Worm (Caenorhabditis elegans) whole organism, L1 larva: ENCODE results near the gene F35H8.2.

Source experiments
- C04F5.9 ChIP-seq: sonication (generic microtip); optimal IDR thresholded peaks from 2 replicates; lab custom pipeline; 2016; ENCODE audit warnings: missing genetic modification characterization, missing compliant biosample characterization
- F16B12.6 ChIP-seq: fragments of 150-350 bp; optimal IDR thresholded peaks from 2 replicates; lab custom pipeline; 2014; ENCODE audit warnings: missing biosample characterization, missing genetic modification characterization
- aha-1 ChIP-seq: fragments of 150-350 bp; optimal IDR thresholded peaks from 2 replicates; lab custom pipeline; 2014; ENCODE audit warnings: missing biosample characterization, missing genetic modification characterization
- alr-1 ChIP-seq: fragments of 200-800 bp; sonication (Bioruptor generic); optimal IDR thresholded peaks from 2 replicates; lab custom pipeline; 2018; ENCODE audit warnings: borderline replicate concordance, mild to moderate bottlenecking, missing genetic modification characterization, missing compliant biosample characterization
- ama-1 ChIP-seq: fragments of 150-350 bp; optimal IDR thresholded peaks from 2 replicates; lab custom pipeline; 2014
- blmp-1 ChIP-seq: fragments of 150-350 bp; optimal IDR thresholded peaks from 2 replicates; lab custom pipeline; 2014; ENCODE audit warnings: missing biosample characterization, missing genetic modification characterization
- ceh-88 ChIP-seq: fragments of 200-800 bp; sonication (Bioruptor generic); IDR thresholded peaks from 2 replicates; pipeline ENCODE4 v1.3.6; 2022; ENCODE audit warnings: missing genetic modification characterization, missing compliant biosample characterization
- elt-2 ChIP-seq: sonication (generic microtip); optimal IDR thresholded peaks from 2 replicates; lab custom pipeline; 2016; ENCODE audit warnings: missing genetic modification characterization, mild to moderate bottlenecking, inconsistent platforms, missing compliant biosample characterization, missing genetic modification reagents
- elt-3 ChIP-seq, 6 experiments: fragments of 150-350 bp in 1 of 6; sonication (generic microtip); optimal IDR thresholded peaks; 2 replicates each; lab custom pipeline; 2017 to 2018; ENCODE audit warnings: missing biosample characterization in 6 of 6, missing genetic modification characterization in 6 of 6, inconsistent platforms in 1 of 6
- fkh-8 ChIP-seq: sonication (generic microtip); optimal IDR thresholded peaks from 2 replicates; lab custom pipeline; 2016; ENCODE audit warnings: mild to moderate bottlenecking, missing genetic modification characterization, missing compliant biosample characterization
- fos-1 ChIP-seq: fragments of 150-350 bp; optimal IDR thresholded peaks from 2 replicates; lab custom pipeline; 2014; ENCODE audit warnings: missing biosample characterization, missing genetic modification characterization
- hlh-17 ChIP-seq: fragments of 200-800 bp; sonication (Bioruptor generic); optimal IDR thresholded peaks from 2 replicates; lab custom pipeline; 2018; ENCODE audit warnings: missing genetic modification characterization, mild to moderate bottlenecking, missing compliant biosample characterization, moderate library complexity, borderline replicate concordance
- hpl-2 ChIP-seq: fragments of 150-350 bp; optimal IDR thresholded peaks from 2 replicates; lab custom pipeline; 2014; ENCODE audit warnings: missing biosample characterization, missing genetic modification reagents, missing genetic modification characterization
- isw-1 ChIP-seq: fragments of 200-800 bp; sonication (Bioruptor generic); IDR thresholded peaks from 2 replicates; pipeline ENCODE4 v1.3.6; 2022; ENCODE audit warnings: missing genetic modification characterization, missing compliant biosample characterization
- lin-13 ChIP-seq: fragments of 150-350 bp; optimal IDR thresholded peaks from 2 replicates; lab custom pipeline; 2014; ENCODE audit warnings: missing biosample characterization, missing genetic modification reagents, missing genetic modification characterization
- lin-14 ChIP-seq: fragments of 200-800 bp; sonication (Bioruptor generic); optimal IDR thresholded peaks from 2 replicates; lab custom pipeline; 2018; ENCODE audit warnings: mild to moderate bottlenecking, missing genetic modification characterization, moderate library complexity, missing compliant biosample characterization
- lin-35 ChIP-seq, 2 experiments: fragments of 150-350 bp; optimal IDR thresholded peaks; 2 replicates each; lab custom pipeline; 2014; ENCODE audit warnings: missing biosample characterization in 2 of 2, missing genetic modification characterization in 2 of 2, missing genetic modification reagents in 2 of 2
- lsy-2 ChIP-seq, 2 experiments: fragments of 150-350 bp; optimal IDR thresholded peaks; 2 replicates each; lab custom pipeline; 2014; ENCODE audit warnings: missing biosample characterization in 2 of 2, missing genetic modification characterization in 2 of 2
- mdl-1 ChIP-seq, 2 experiments: fragments of 150-350 bp; optimal IDR thresholded peaks; 2 replicates each; lab custom pipeline; 2014 to 2017; ENCODE audit warnings: missing biosample characterization in 2 of 2, missing genetic modification characterization in 2 of 2, inconsistent platforms in 1 of 2
- mef-2 ChIP-seq: fragments of 150-350 bp; optimal IDR thresholded peaks from 2 replicates; lab custom pipeline; 2014; ENCODE audit warnings: missing biosample characterization, missing genetic modification characterization
- mep-1 ChIP-seq: fragments of 150-350 bp; optimal IDR thresholded peaks from 2 replicates; lab custom pipeline; 2014; ENCODE audit warnings: missing biosample characterization, missing genetic modification characterization
- nhr-19 ChIP-seq: fragments of 200-800 bp; sonication (Bioruptor generic); conservative IDR thresholded peaks from 2 replicates; pipeline ENCODE4 v1.3.6; 2022; ENCODE audit warnings: missing genetic modification characterization, missing compliant biosample characterization
- nhr-20 ChIP-seq: sonication (generic microtip); optimal IDR thresholded peaks from 2 replicates; lab custom pipeline; 2016; ENCODE audit warnings: mild to moderate bottlenecking, missing genetic modification characterization, missing compliant biosample characterization
- nhr-28 ChIP-seq: fragments of 150-350 bp; optimal IDR thresholded peaks from 2 replicates; lab custom pipeline; 2014; ENCODE audit warnings: missing biosample characterization, missing genetic modification characterization
- nhr-47 ChIP-seq: sonication (generic microtip); optimal IDR thresholded peaks from 2 replicates; lab custom pipeline; 2016; ENCODE audit warnings: mild to moderate bottlenecking, missing genetic modification characterization, moderate library complexity, missing compliant biosample characterization
- nhr-71 ChIP-seq: sonication (generic microtip); optimal IDR thresholded peaks from 2 replicates; lab custom pipeline; 2016; ENCODE audit warnings: mild to moderate bottlenecking, missing genetic modification characterization, moderate library complexity, missing compliant biosample characterization
- nhr-85 ChIP-seq: sonication (generic microtip); peaks from one replicate; lab custom pipeline; 2016; ENCODE audit warnings: missing genetic modification characterization, inconsistent platforms, missing compliant biosample characterization
- pag-3 ChIP-seq: sonication (generic microtip); optimal IDR thresholded peaks from 2 replicates; lab custom pipeline; 2017; ENCODE audit warnings: missing genetic modification characterization, mild to moderate bottlenecking, missing compliant biosample characterization, antibody characterized with exemption, borderline replicate concordance; ENCODE audit not compliant: insufficient read depth
- pqm-1 ChIP-seq: sonication (generic microtip); optimal IDR thresholded peaks from 3 replicates; lab custom pipeline; 2017; ENCODE audit warnings: missing biosample characterization, missing genetic modification characterization
- skn-1 ChIP-seq: fragments of 150-350 bp; optimal IDR thresholded peaks from 2 replicates; lab custom pipeline; 2014; ENCODE audit warnings: missing biosample characterization, missing genetic modification characterization
- snu-23 ChIP-seq: sonication (generic microtip); optimal IDR thresholded peaks from 2 replicates; lab custom pipeline; 2016; ENCODE audit warnings: missing genetic modification characterization, missing compliant biosample characterization
- sptf-1 ChIP-seq: fragments of 150-350 bp; optimal IDR thresholded peaks from 2 replicates; lab custom pipeline; 2014; ENCODE audit warnings: missing biosample characterization, missing genetic modification characterization
- unc-86 ChIP-seq: sonication (generic microtip); optimal IDR thresholded peaks from 2 replicates; lab custom pipeline; 2016; ENCODE audit warnings: missing genetic modification characterization, missing compliant biosample characterization
- unc-98 ChIP-seq: fragments of 200-800 bp; sonication (Bioruptor generic); IDR thresholded peaks from 2 replicates; pipeline ENCODE4 v1.3.6; 2022; ENCODE audit warnings: missing genetic modification characterization, missing compliant biosample characterization
- vab-15 ChIP-seq: sonication (generic microtip); optimal IDR thresholded peaks from 2 replicates; lab custom pipeline; 2017; ENCODE audit warnings: missing genotype, mild to moderate bottlenecking, missing genetic modification characterization, missing compliant biosample characterization
- xbp-1 ChIP-seq: sonication (generic microtip); optimal IDR thresholded peaks from 2 replicates; lab custom pipeline; 2016; ENCODE audit warnings: missing genetic modification characterization, missing compliant biosample characterization
- ztf-11 ChIP-seq, 2 experiments: sonication (generic microtip); optimal IDR thresholded peaks; 2 replicates each; lab custom pipeline; 2016 to 2017; ENCODE audit warnings: missing genetic modification characterization in 2 of 2, missing biosample characterization in 1 of 2, missing compliant biosample characterization in 1 of 2

The F35H8.2 gene

ce11 chrII:9583461-9583860, 28.2 kb downstream of the F35H8.2 start, which contains the start of gene wee-1.1:
Gene wee-1.1 (minus strand): TSS chrII:9583561.
- TF ChIP-seq nhr-20 (tag; lab: Kevin White, UChicago) (no peak), mef-2 (tag; lab: Kevin White, UChicago) (no peak), aha-1 (no peak), nhr-47 (tag; lab: Kevin White, UChicago) (no peak), F16B12.6 (tag; lab: Kevin White, UChicago) (no peak), nhr-19 (no peak), pag-3 (tag; lab: Kevin White, UChicago) (no peak), alr-1 (tag; lab: Kevin White, UChicago) (no peak), hlh-17 (GFP tag; lab: Kevin White, UChicago) (no peak), unc-86 (tag; lab: Kevin White, UChicago) (no peak), nhr-28 (tag; lab: Kevin White, UChicago) (no peak), vab-15 (tag; lab: Kevin White, UChicago) (no peak), C04F5.9 (tag; lab: Kevin White, UChicago) (no peak), ceh-88 (GFP tag; lab: Robert Waterston, UW) (no peak), lin-13 (GFP tag; lab: Kevin White, UChicago) (no peak), unc-98 (no peak), mdl-1 (tag; optimal IDR thresholded peaks at IDR 0.05; lab: Kevin White, UChicago) (no peak), lin-14 (GFP tag; lab: Kevin White, UChicago) (no peak), lin-35 (GFP tag; optimal IDR thresholded peaks at IDR 0.05; lab: Kevin White, UChicago) (no peak)
- TF ChIP-seq, all 84 proteins: peak for 0

- TF ChIP-seq ama-1 (lab: Kevin White, UChicago), result no peak
- TF ChIP-seq nhr-71 (tag; lab: Kevin White, UChicago), result peak; percentile 42
- TF ChIP-seq snu-23 (GFP tag; lab: Kevin White, UChicago), result peak; percentile 27
- TF ChIP-seq xbp-1, result no peak
- peak; percentile 29 for TF ChIP-seq mep-1 (tag; lab: Kevin White, UChicago)
- peak; percentile 20 for TF ChIP-seq lin-14 (GFP tag; lab: Kevin White, UChicago)
- peak; percentile 22 for TF ChIP-seq nhr-19
- peak; percentile 72 for TF ChIP-seq nhr-85 (tag; lab: Kevin White, UChicago)
- TF ChIP-seq skn-1 (tag; lab: Kevin White, UChicago), result peak; percentile 53
- TF ChIP-seq blmp-1, result peak; percentile 23
- TF ChIP-seq nhr-28 (tag; lab: Kevin White, UChicago), result peak; percentile 36
- no peak for TF ChIP-seq fos-1
- no peak for TF ChIP-seq alr-1 (tag; lab: Kevin White, UChicago)
- TF ChIP-seq lsy-2 (tag; optimal IDR thresholded peaks at IDR 0.05; lab: Kevin White, UChicago), result peak; percentile 15 to 17
- peak in 1 of 2 experiments; percentile 39 for TF ChIP-seq lin-35 (GFP tag; optimal IDR thresholded peaks at IDR 0.05; lab: Kevin White, UChicago)
- TF ChIP-seq pqm-1 (tag; lab: Kevin White, UChicago), result no peak
- TF ChIP-seq elt-2 (tag; lab: Kevin White, UChicago), result peak; percentile 40
- no peak for TF ChIP-seq hpl-2
- TF ChIP-seq ztf-11 (tag; optimal IDR thresholded peaks at IDR 0.05; lab: Kevin White, UChicago), result no peak
- peak in 5 of 6 experiments; percentile 33 to 74 (median 53) for TF ChIP-seq elt-3 (tag; optimal IDR thresholded peaks at IDR 0.05; lab: Kevin White, UChicago)
- peak; percentile 80 for TF ChIP-seq nhr-20 (tag; lab: Kevin White, UChicago)
- TF ChIP-seq, all 84 proteins: peak for 14
These were observed 31.5 kb downstream of the F35H8.2 start, which contains the start of gene ugt-58 for ce11 chrII:9586734-9587209. Gene ugt-58 (minus strand): TSS chrII:9586784.

ce11 chrII:9589667-9590066, 34.4 kb downstream of the F35H8.2 start, which contains the start of gene eral-1:
Gene eral-1 (minus strand): TSS chrII:9589767.
- TF ChIP-seq sptf-1 (tag; lab: Kevin White, UChicago) (no peak), hpl-2 (no peak), fkh-8 (tag; lab: Kevin White, UChicago) (no peak), snu-23 (GFP tag; lab: Kevin White, UChicago) (no peak), isw-1 (GFP tag; lab: Robert Waterston, UW) (no peak), mdl-1 (tag; optimal IDR thresholded peaks at IDR 0.05; lab: Kevin White, UChicago) (no peak)
